Fruit fly (Drosophila melanogaster): ENCODE results near the gene CG9427.
A peak's percentile ranks its signal among the peaks of the same experiment; 100 is the strongest.

Gene CG9427

DNA sequence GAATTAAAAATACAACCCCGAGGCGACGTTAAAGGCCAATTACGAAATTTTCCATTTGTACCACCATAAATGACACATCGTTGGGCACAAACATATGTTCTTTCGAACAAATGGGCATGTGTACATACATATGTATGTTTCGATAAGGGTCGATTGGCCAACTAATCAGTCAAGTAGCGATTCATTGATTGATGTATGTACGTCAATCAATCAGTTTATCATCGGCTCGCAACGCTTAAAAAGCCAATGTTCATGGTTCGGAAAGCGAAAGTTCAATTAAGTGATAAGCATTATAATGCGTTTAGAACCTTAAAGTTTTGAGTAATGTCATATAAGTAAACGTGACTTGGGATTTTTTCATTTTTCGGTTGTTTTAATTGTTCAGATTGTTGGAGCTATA lies 17.9 kb upstream of the CG9427 start:
- no peak for TF ChIP-seq Rfx (GFP tag; IDR thresholded peaks at IDR 0.05)
- TF ChIP-seq CG14441 (GFP tag; IDR thresholded peaks at IDR 0.05): no peak
- no peak for TF ChIP-seq CrebB (tag; optimal IDR thresholded peaks at IDR 0.05)
- no peak for TF ChIP-seq CG1602 (GFP tag; optimal IDR thresholded peaks at IDR 0.05)
- TF ChIP-seq HmgZ (tag; optimal IDR thresholded peaks at IDR 0.05): no peak
- TF ChIP-seq prd (optimal IDR thresholded peaks at IDR 0.05): no peak
- TF ChIP-seq prd (GFP tag; IDR thresholded peaks at IDR 0.05): no peak
- TF ChIP-seq CG10147 (GFP tag; optimal IDR thresholded peaks at IDR 0.05): no peak
- peak; percentile 2 for TF ChIP-seq CG13894 (tag; optimal IDR thresholded peaks at IDR 0.05)
- TF ChIP-seq CG43689 (GFP tag; IDR thresholded peaks at IDR 0.05): no peak
- TF ChIP-seq CG7271 (tag; optimal IDR thresholded peaks at IDR 0.05): no peak
- TF ChIP-seq Neu2 (GFP tag; optimal IDR thresholded peaks at IDR 0.05; ENCODE audit: borderline replicate concordance): no peak
- no peak for TF ChIP-seq D19A (tag; optimal IDR thresholded peaks at IDR 0.05)
- TF ChIP-seq mirr (GFP tag; optimal IDR thresholded peaks at IDR 0.05): peak; percentile 66
- TF ChIP-seq dan (GFP tag; IDR thresholded peaks at IDR 0.05): no peak
- TF ChIP-seq Dip3 (GFP tag; optimal IDR thresholded peaks at IDR 0.05): no peak
- no peak for TF ChIP-seq Doc2 (GFP tag; IDR thresholded peaks at IDR 0.05)
- TF ChIP-seq seq (GFP tag; IDR thresholded peaks at IDR 0.05): no peak
- TF ChIP-seq sob (GFP tag; IDR thresholded peaks at IDR 0.05): 0 out of 2 replicates have a peak, but pooled peaks have one; percentile 10
- TF ChIP-seq CG2199 (GFP tag; IDR thresholded peaks at IDR 0.05): no peak
- TF ChIP-seq fd3F (GFP tag; optimal IDR thresholded peaks at IDR 0.05): no peak
- no peak for TF ChIP-seq CTCF (GFP tag; optimal IDR thresholded peaks at IDR 0.05)
- no peak for TF ChIP-seq kah (GFP tag; optimal IDR thresholded peaks at IDR 0.05)
- TF ChIP-seq sens (GFP tag): no peak
- TF ChIP-seq sima (GFP tag; optimal IDR thresholded peaks at IDR 0.05): no peak
- TF ChIP-seq CG4617 (GFP tag; optimal IDR thresholded peaks at IDR 0.05; ENCODE audit: borderline replicate concordance): no peak
- TF ChIP-seq caup (GFP tag; optimal IDR thresholded peaks at IDR 0.05; ENCODE audit: severe bottlenecking): no peak
- TF ChIP-seq unc-4 (GFP tag; IDR thresholded peaks at IDR 0.05; ENCODE audit: partially characterized antibody): no peak
- TF ChIP-seq cg (GFP tag; optimal IDR thresholded peaks at IDR 0.05): no peak
- no peak for TF ChIP-seq Lhr (GFP tag; optimal IDR thresholded peaks at IDR 0.05)
- no peak for TF ChIP-seq Asciz (GFP tag; optimal IDR thresholded peaks at IDR 0.05)
- TF ChIP-seq vnd (GFP tag; IDR thresholded peaks at IDR 0.05; ENCODE audit: partially characterized antibody): no peak
- no peak for TF ChIP-seq Awh (GFP tag; IDR thresholded peaks at IDR 0.05)
- no peak for TF ChIP-seq fd96Cb (tag; optimal IDR thresholded peaks at IDR 0.05)
- peak; percentile 41 for TF ChIP-seq lab (GFP tag; optimal IDR thresholded peaks at IDR 0.05)
- TF ChIP-seq chm (GFP tag; IDR thresholded peaks at IDR 0.05): no peak
- TF ChIP-seq Atf6 (GFP tag; IDR thresholded peaks at IDR 0.05): no peak
- no peak for TF ChIP-seq Sox102F (GFP tag; optimal IDR thresholded peaks at IDR 0.05)
- peak; percentile 93 for TF ChIP-seq CG8281 (tag; optimal IDR thresholded peaks at IDR 0.05)
- no peak for TF ChIP-seq Hr51 (GFP tag; optimal IDR thresholded peaks at IDR 0.05)
- no peak for TF ChIP-seq kni (GFP tag; optimal IDR thresholded peaks at IDR 0.05)
- TF ChIP-seq CG3065 (GFP tag; optimal IDR thresholded peaks at IDR 0.05): no peak
- no peak for TF ChIP-seq sens-2 (GFP tag; IDR thresholded peaks at IDR 0.05)
- TF ChIP-seq Ada2b (GFP tag; IDR thresholded peaks at IDR 0.05): no peak
- no peak for TF ChIP-seq CG2678 (tag; optimal IDR thresholded peaks at IDR 0.05)
- no peak for TF ChIP-seq trem (tag; optimal IDR thresholded peaks at IDR 0.05)
- no peak for TF ChIP-seq CG30431 (GFP tag; optimal IDR thresholded peaks at IDR 0.05)
- no peak for TF ChIP-seq CG11695 (GFP tag; IDR thresholded peaks at IDR 0.05)
- no peak for TF ChIP-seq CG9932 (GFP tag; IDR thresholded peaks at IDR 0.05)
- TF ChIP-seq CG6854 (GFP tag; optimal IDR thresholded peaks at IDR 0.05): no peak
- TF ChIP-seq Lim3 (GFP tag; IDR thresholded peaks at IDR 0.05): no peak
- no peak for TF ChIP-seq TFAM (GFP tag; optimal IDR thresholded peaks at IDR 0.05)
- no peak for TF ChIP-seq Hr3 (GFP tag; optimal IDR thresholded peaks at IDR 0.05)

Measured in whole organism, embryonic.